Fruit fly (Drosophila melanogaster) whole organism, embryonic: Measurements from ENCODE around the gene Fdx1.

Experiments
- Asciz ChIP-seq: fragments of 200-800 bp; sonication (Bioruptor generic); optimal IDR thresholded peaks from 2 replicates; lab custom pipeline; 2017; ENCODE audit warnings: missing biosample characterization, mild to moderate bottlenecking, missing genetic modification characterization, missing genetic modification reagents
- Atf3 ChIP-seq: fragments of 200-800 bp; sonication (Bioruptor generic); optimal IDR thresholded peaks from 3 replicates; lab custom pipeline; 2016; ENCODE audit warnings: missing biosample characterization, missing genetic modification characterization
- Atf6 ChIP-seq: fragments of 200-800 bp; sonication (Bioruptor generic); IDR thresholded peaks from 2 replicates; pipeline ENCODE4 v1.3.6; 2022; ENCODE audit warnings: missing biosample characterization, missing genetic modification characterization
- CG1024 ChIP-seq: fragments of 200-800 bp; sonication (Bioruptor generic); IDR thresholded peaks from 2 replicates; pipeline ENCODE4 v1.3.6; 2022; ENCODE audit warnings: missing biosample characterization, missing genetic modification characterization
- CG11085 ChIP-seq: fragments of 200-800 bp; sonication (Bioruptor generic); IDR thresholded peaks from 2 replicates; pipeline ENCODE4 v1.3.6; 2022; ENCODE audit warnings: missing biosample characterization, missing genetic modification characterization
- CG11398 ChIP-seq: fragments of 200-800 bp; sonication (Bioruptor generic); optimal IDR thresholded peaks from 2 replicates; lab custom pipeline; 2016; ENCODE audit warnings: missing biosample characterization, missing genetic modification characterization
- CG11723 ChIP-seq: fragments of 200-800 bp; sonication (Bioruptor generic); optimal IDR thresholded peaks from 2 replicates; lab custom pipeline; 2017; ENCODE audit warnings: missing biosample characterization, mild to moderate bottlenecking, missing genetic modification characterization
- CG1233 ChIP-seq: fragments of 200-800 bp; sonication (Bioruptor generic); optimal IDR thresholded peaks from 4 replicates; lab custom pipeline; 2018; ENCODE audit warnings: missing biosample characterization, mild to moderate bottlenecking, missing genetic modification characterization
- CG12744 ChIP-seq: fragments of 200-800 bp; sonication (Bioruptor generic); optimal IDR thresholded peaks from 2 replicates; lab custom pipeline; 2016; ENCODE audit warnings: missing biosample characterization, missing genetic modification characterization
- CG12942 ChIP-seq: fragments of 200-800 bp; sonication (Bioruptor generic); optimal IDR thresholded peaks from 3 replicates; lab custom pipeline; 2016; ENCODE audit warnings: missing biosample characterization, missing genetic modification characterization
- CG13287 ChIP-seq: fragments of 200-800 bp; sonication (Bioruptor generic); IDR thresholded peaks from 2 replicates; pipeline ENCODE4 v1.3.6; 2022; ENCODE audit warnings: missing biosample characterization, missing genetic modification characterization; ENCODE audit not compliant: partially characterized antibody
- CG15073 ChIP-seq: fragments of 200-800 bp; sonication (Bioruptor generic); optimal IDR thresholded peaks from 2 replicates; lab custom pipeline; 2016; ENCODE audit warnings: missing biosample characterization, missing genetic modification characterization
- CG17385 ChIP-seq: fragments of 200-800 bp; sonication (Bioruptor generic); optimal IDR thresholded peaks from 3 replicates; lab custom pipeline; 2018; ENCODE audit warnings: missing biosample characterization, mild to moderate bottlenecking, missing genetic modification characterization
- CG1792 ChIP-seq: fragments of 200-800 bp; sonication (Bioruptor generic); optimal IDR thresholded peaks from 2 replicates; lab custom pipeline; 2016; ENCODE audit warnings: missing biosample characterization, missing genetic modification characterization
- CG18011 ChIP-seq: fragments of 200-800 bp; sonication (Bioruptor generic); optimal IDR thresholded peaks from 2 replicates; lab custom pipeline; 2017; ENCODE audit warnings: missing biosample characterization, missing genetic modification characterization, mild to moderate bottlenecking, moderate library complexity, missing genotype
- CG1832 ChIP-seq: fragments of 200-800 bp; sonication (Bioruptor generic); optimal IDR thresholded peaks from 2 replicates; lab custom pipeline; 2017; ENCODE audit warnings: missing biosample characterization, mild to moderate bottlenecking, missing genetic modification characterization, inconsistent platforms
- CG18599 ChIP-seq: fragments of 200-800 bp; sonication (Bioruptor generic); optimal IDR thresholded peaks from 3 replicates; lab custom pipeline; 2017; ENCODE audit warnings: missing biosample characterization, missing genetic modification characterization, mild to moderate bottlenecking, moderate library complexity, missing genetic modification reagents
- CG2120 ChIP-seq: fragments of 200-800 bp; sonication (Bioruptor generic); optimal IDR thresholded peaks from 3 replicates; lab custom pipeline; 2016; ENCODE audit warnings: missing biosample characterization, missing genetic modification characterization
- CG2129 ChIP-seq: fragments of 200-800 bp; sonication (Bioruptor generic); IDR thresholded peaks from 2 replicates; pipeline ENCODE4 v1.3.6; 2022; ENCODE audit warnings: missing biosample characterization, missing genetic modification characterization; ENCODE audit not compliant: partially characterized antibody
- CG2202 ChIP-seq: fragments of 200-800 bp; sonication (Bioruptor generic); optimal IDR thresholded peaks from 2 replicates; lab custom pipeline; 2018; ENCODE audit warnings: missing biosample characterization, mild to moderate bottlenecking, missing genetic modification characterization
- CG33213 ChIP-seq: fragments of 200-800 bp; sonication (Bioruptor generic); optimal IDR thresholded peaks from 3 replicates; lab custom pipeline; 2016; ENCODE audit warnings: missing biosample characterization, missing genetic modification characterization
- CG4730 ChIP-seq: fragments of 200-800 bp; sonication (Bioruptor generic); IDR thresholded peaks from 2 replicates; pipeline ENCODE4 v1.3.6; 2022; ENCODE audit warnings: missing biosample characterization, missing genetic modification characterization
- CG8388 ChIP-seq: fragments of 200-800 bp; sonication (Bioruptor generic); optimal IDR thresholded peaks from 2 replicates; lab custom pipeline; 2019; ENCODE audit warnings: missing biosample characterization, mild to moderate bottlenecking, missing genetic modification characterization, moderate library complexity
- CG8924 ChIP-seq: fragments of 200-800 bp; optimal IDR thresholded peaks from 3 replicates; lab custom pipeline; 2019; ENCODE audit warnings: missing biosample characterization, mild to moderate bottlenecking, missing genetic modification characterization, moderate library complexity
- Fer1 ChIP-seq: fragments of 200-800 bp; sonication (Bioruptor generic); optimal IDR thresholded peaks from 2 replicates; lab custom pipeline; 2017; ENCODE audit warnings: missing biosample characterization, mild to moderate bottlenecking, missing genetic modification characterization
- GATAe ChIP-seq: fragments of 200-800 bp; sonication (Bioruptor generic); conservative IDR thresholded peaks from 2 replicates; pipeline ENCODE4 v1.3.6; 2022; ENCODE audit warnings: missing biosample characterization, missing genetic modification characterization
- H15 ChIP-seq: fragments of 200-800 bp; sonication (Bioruptor generic); IDR thresholded peaks from 3 replicates; pipeline ENCODE4 v1.3.6; 2022; ENCODE audit warnings: missing biosample characterization, missing genetic modification characterization
- NFAT ChIP-seq: fragments of 200-800 bp; sonication (Bioruptor generic); IDR thresholded peaks from 2 replicates; pipeline ENCODE4 v1.3.6; 2022; ENCODE audit warnings: missing biosample characterization, missing genetic modification characterization
- Opbp ChIP-seq: fragments of 200-800 bp; sonication (Bioruptor generic); IDR thresholded peaks from 3 replicates; pipeline ENCODE4 v1.3.6; 2022; ENCODE audit warnings: missing biosample characterization, missing genetic modification characterization; ENCODE audit not compliant: partially characterized antibody
- Optix ChIP-seq: fragments of 200-800 bp; sonication (Bioruptor generic); IDR thresholded peaks from 3 replicates; pipeline ENCODE4 v1.3.6; 2022; ENCODE audit warnings: missing biosample characterization, missing genetic modification characterization
- Ptx1 ChIP-seq: fragments of 200-800 bp; sonication (Bioruptor generic); IDR thresholded peaks from 2 replicates; pipeline ENCODE4 v1.3.6; 2022; ENCODE audit warnings: missing biosample characterization, missing genetic modification characterization
- Six4 ChIP-seq: fragments of 200-800 bp; sonication (Bioruptor generic); optimal IDR thresholded peaks from 2 replicates; lab custom pipeline; 2016; ENCODE audit warnings: missing biosample characterization, missing genetic modification characterization
- amos ChIP-seq: fragments of 200-800 bp; sonication (Bioruptor generic); IDR thresholded peaks from 2 replicates; pipeline ENCODE4 v1.3.6; 2022; ENCODE audit warnings: missing biosample characterization, missing genetic modification characterization; ENCODE audit not compliant: partially characterized antibody
- az2 ChIP-seq: fragments of 200-800 bp; sonication (Bioruptor generic); optimal IDR thresholded peaks from 3 replicates; lab custom pipeline; 2016; ENCODE audit warnings: missing biosample characterization, missing genetic modification characterization
- cato ChIP-seq: fragments of 200-800 bp; sonication (Bioruptor generic); optimal IDR thresholded peaks from 2 replicates; lab custom pipeline; 2016; ENCODE audit warnings: missing biosample characterization, missing genetic modification characterization, borderline replicate concordance
- corto ChIP-seq: fragments of 200-800 bp; sonication (Bioruptor generic); optimal IDR thresholded peaks from 2 replicates; lab custom pipeline; 2016; ENCODE audit warnings: missing biosample characterization, mild to moderate bottlenecking, missing genetic modification characterization, moderate library complexity
- dmrt99B ChIP-seq: fragments of 200-800 bp; sonication (Bioruptor generic); optimal IDR thresholded peaks from 2 replicates; lab custom pipeline; 2018; ENCODE audit warnings: missing biosample characterization, mild to moderate bottlenecking, missing genetic modification characterization, moderate library complexity
- ems ChIP-seq: fragments of 200-800 bp; sonication (Bioruptor generic); optimal IDR thresholded peaks from 3 replicates; lab custom pipeline; 2016; ENCODE audit warnings: missing biosample characterization, missing genetic modification characterization
- en ChIP-seq: fragments of 200-800 bp; sonication (Bioruptor generic); optimal IDR thresholded peaks from 2 replicates; lab custom pipeline; 2016; ENCODE audit warnings: missing biosample characterization, missing genetic modification characterization
- insv ChIP-seq, 2 experiments: fragments of 200-800 bp; sonication (Bioruptor generic); optimal IDR thresholded peaks; 3 replicates each; lab custom pipeline; 2016 to 2018; ENCODE audit warnings: missing biosample characterization in 2 of 2, missing genetic modification characterization in 2 of 2
- ken ChIP-seq: fragments of 200-800 bp; sonication (Bioruptor generic); IDR thresholded peaks from 3 replicates; pipeline ENCODE4 v1.3.6; 2022; ENCODE audit warnings: missing biosample characterization, missing genetic modification characterization
- kni ChIP-seq: fragments of 200-800 bp; sonication (Bioruptor generic); optimal IDR thresholded peaks from 3 replicates; lab custom pipeline; 2017; ENCODE audit warnings: mild to moderate bottlenecking, missing biosample characterization, missing genetic modification reagents, missing genetic modification characterization
- odd ChIP-seq: fragments of 200-800 bp; sonication (Bioruptor generic); optimal IDR thresholded peaks from 2 replicates; lab custom pipeline; 2017; ENCODE audit warnings: missing biosample characterization, mild to moderate bottlenecking, missing genetic modification characterization
- org-1 ChIP-seq: fragments of 200-800 bp; sonication (Bioruptor generic); optimal IDR thresholded peaks from 2 replicates; lab custom pipeline; 2017; ENCODE audit warnings: missing biosample characterization, missing genetic modification characterization
- run ChIP-seq: fragments of 200-800 bp; sonication (Bioruptor generic); optimal IDR thresholded peaks from 3 replicates; lab custom pipeline; 2018; ENCODE audit warnings: missing biosample characterization, mild to moderate bottlenecking, missing genetic modification characterization
- trem ChIP-seq: fragments of 200-800 bp; optimal IDR thresholded peaks from 3 replicates; lab custom pipeline; 2019; ENCODE audit warnings: missing biosample characterization, mild to moderate bottlenecking, missing genetic modification characterization, moderate library complexity
- wek ChIP-seq: fragments of 200-800 bp; sonication (Bioruptor generic); optimal IDR thresholded peaks from 3 replicates; lab custom pipeline; 2018; ENCODE audit warnings: missing biosample characterization, mild to moderate bottlenecking, missing genetic modification characterization, moderate library complexity
- z ChIP-seq: fragments of 200-800 bp; sonication (Bioruptor generic); IDR thresholded peaks from 3 replicates; pipeline ENCODE4 v1.3.6; 2022; ENCODE audit warnings: missing biosample characterization, missing genetic modification characterization
- zen ChIP-seq: fragments of 200-800 bp; sonication (Bioruptor generic); optimal IDR thresholded peaks from 3 replicates; lab custom pipeline; 2018; ENCODE audit warnings: missing biosample characterization, mild to moderate bottlenecking, missing genetic modification characterization, moderate library complexity

Fdx1 gene

dm6 chr3L:9373374-9374004 lies 2.5 kb upstream of the Fdx1 start (continued):
- TF ChIP-seq az2 (GFP tag; lab: Kevin White, UChicago) (peak; percentile 66), CG12942 (GFP tag; lab: Kevin White, UChicago) (no peak), CG4730 (GFP tag; lab: Robert Waterston, UW) (peak; percentile 45; the same call in 1 of the 2 replicates), CG2120 (GFP tag; lab: Kevin White, UChicago) (peak; percentile 71), CG1024 (GFP tag; lab: Robert Waterston, UW) (0 out of 2 replicates have a peak, but pooled peaks have one; percentile 32), CG11723 (GFP tag; lab: Kevin White, UChicago) (peak; percentile 51), CG17385 (peak; percentile 66), en (GFP tag; lab: Kevin White, UChicago) (no peak), cato (GFP tag; lab: Kevin White, UChicago) (peak; percentile 18), CG11398 (GFP tag; lab: Kevin White, UChicago) (no peak), GATAe (no peak; the same call in 1 of the 2 replicates), Six4 (peak; percentile 43), CG8924 (tag; lab: Kevin White, UChicago) (peak; percentile 11), CG12744 (GFP tag; lab: Kevin White, UChicago) (no peak), H15 (peak; percentile 62; the same call in 1 of the 3 replicates), CG11085 (GFP tag; lab: Robert Waterston, UW) (no peak), Atf6 (GFP tag; lab: Robert Waterston, UW) (peak; percentile 62), ems (GFP tag; lab: Kevin White, UChicago) (no peak), CG18599 (GFP tag; lab: Kevin White, UChicago) (peak; percentile 86), trem (peak; percentile 56), Atf3 (no peak), Optix (GFP tag; lab: Robert Waterston, UW) (peak; percentile 56; the same call in 1 of the 3 replicates), CG1233 (GFP tag; lab: Kevin White, UChicago) (peak; percentile 42), CG1792 (no peak), CG13287 (GFP tag; lab: Robert Waterston, UW) (peak; percentile 52), CG2129 (peak; percentile 23; the same call in 1 of the 2 replicates), CG8388 (GFP tag; lab: Kevin White, UChicago) (peak; percentile 67), insv (GFP tag; optimal IDR thresholded peaks at IDR 0.05; lab: Kevin White, UChicago) (no peak), corto (peak; percentile 5), CG33213 (GFP tag; lab: Kevin White, UChicago) (no peak), org-1 (GFP tag; lab: Kevin White, UChicago) (peak; percentile 55), Ptx1 (GFP tag; lab: Robert Waterston, UW) (peak; percentile 71), wek (no peak), run (peak; percentile 36), CG18011 (GFP tag; lab: Kevin White, UChicago) (peak; percentile 47), Asciz (GFP tag; lab: Kevin White, UChicago) (peak; percentile 62), zen (tag; lab: Kevin White, UChicago) (peak; percentile 2), z (GFP tag; lab: Robert Waterston, UW) (0 out of 3 replicates have a peak, but pooled peaks have one; percentile 7), amos (no peak), dmrt99B (tag; lab: Kevin White, UChicago) (peak; percentile 78), Opbp (GFP tag; lab: Robert Waterston, UW) (peak; percentile 45; the same call in 1 of the 3 replicates), CG2202 (peak; percentile 1), odd (peak; percentile 69), kni (GFP tag; lab: Kevin White, UChicago) (no peak), CG15073 (no peak), CG1832 (GFP tag; lab: Kevin White, UChicago) (no peak), ken (GFP tag; lab: Robert Waterston, UW) (peak; percentile 73), NFAT (GFP tag; lab: Robert Waterston, UW) (peak; percentile 48), Fer1 (GFP tag; lab: Kevin White, UChicago) (peak; percentile 81)
